Worm (Caenorhabditis elegans): ENCODE data around the gene col-8.

DNA sequence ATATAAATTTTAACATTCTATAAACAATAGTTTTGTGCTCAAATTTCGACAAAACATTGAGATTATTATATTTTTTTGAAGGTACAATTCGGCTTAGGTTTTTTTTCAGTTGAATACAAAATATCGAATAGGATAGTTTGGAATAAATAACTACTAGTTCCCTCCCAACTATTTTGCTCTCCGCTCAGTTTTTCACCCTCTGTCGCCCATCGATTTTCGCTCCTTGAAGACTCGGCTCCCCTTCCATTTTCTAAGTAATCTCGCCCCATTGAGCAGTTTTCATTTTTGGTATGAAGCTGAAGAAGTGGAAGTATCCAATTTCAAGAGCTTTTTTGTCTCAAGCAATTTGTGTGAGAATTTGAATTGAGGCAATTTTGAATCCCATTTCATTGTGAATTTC, 46.7 kb downstream of the col-8 start, which contains the start of gene F31E3.2:
- no peak for TF ChIP-seq ztf-23 (GFP tag; IDR thresholded peaks at IDR 0.05)
- TF ChIP-seq klf-2 (GFP tag; conservative IDR thresholded peaks at IDR 0.05): no peak
- no peak for TF ChIP-seq flt-1 (GFP tag; IDR thresholded peaks at IDR 0.05)
- no peak for TF ChIP-seq tab-1 (GFP tag; IDR thresholded peaks at IDR 0.05)
- TF ChIP-seq cog-1 (tag; optimal IDR thresholded peaks at IDR 0.05): no peak
- no peak for TF ChIP-seq ref-1 (GFP tag; conservative IDR thresholded peaks at IDR 0.05)
- no peak for TF ChIP-seq med-1 (GFP tag; optimal IDR thresholded peaks at IDR 0.05; ENCODE audit: insufficient read depth)
